Fruit fly (Drosophila melanogaster) whole organism, prepupa: ENCODE results near the gene dpr19.

Source experiments
- Blimp-1 ChIP-seq: fragments of 200-800 bp; sonication (Bioruptor generic); optimal IDR thresholded peaks from 3 replicates; lab custom pipeline; 2017; ENCODE audit warnings: missing biosample characterization, missing genetic modification characterization, mild to moderate bottlenecking, moderate library complexity, missing genetic modification reagents
- CG34406 ChIP-seq: fragments of 200-800 bp; sonication (Bioruptor generic); optimal IDR thresholded peaks from 3 replicates; lab custom pipeline; 2016; ENCODE audit warnings: missing biosample characterization, missing genetic modification characterization
- CG4318 ChIP-seq: fragments of 200-800 bp; sonication (Bioruptor generic); optimal IDR thresholded peaks from 3 replicates; lab custom pipeline; 2017; ENCODE audit warnings: missing biosample characterization, mild to moderate bottlenecking, missing genetic modification characterization
- CG6854 ChIP-seq: fragments of 200-800 bp; sonication (Bioruptor generic); optimal IDR thresholded peaks from 2 replicates; lab custom pipeline; 2017; ENCODE audit warnings: missing biosample characterization, mild to moderate bottlenecking, missing genetic modification characterization
- Ets21C ChIP-seq: fragments of 200-800 bp; sonication (Bioruptor generic); optimal IDR thresholded peaks from 3 replicates; lab custom pipeline; 2016; ENCODE audit warnings: missing biosample characterization, missing genetic modification characterization
- Gug ChIP-seq: fragments of 200-800 bp; sonication (Bioruptor generic); IDR thresholded peaks from 2 replicates; pipeline ENCODE4 v1.3.6; 2022; ENCODE audit warnings: missing biosample characterization, missing genetic modification characterization
- Met ChIP-seq: fragments of 200-800 bp; sonication (Bioruptor generic); optimal IDR thresholded peaks from 3 replicates; lab custom pipeline; 2016; ENCODE audit warnings: missing biosample characterization, missing genetic modification characterization
- dsx ChIP-seq: fragments of 200-800 bp; optimal IDR thresholded peaks from 3 replicates; lab custom pipeline; 2019; ENCODE audit warnings: missing biosample characterization, mild to moderate bottlenecking, missing genetic modification characterization, moderate library complexity; ENCODE audit not compliant: poor library complexity, severe bottlenecking
- vri ChIP-seq: fragments of 200-800 bp; sonication (Bioruptor generic); optimal IDR thresholded peaks from 3 replicates; lab custom pipeline; 2016; ENCODE audit warnings: missing biosample characterization, mild to moderate bottlenecking, missing genetic modification characterization

- TF ChIP-seq Met (GFP tag; lab: Kevin White, UChicago): no peak
- TF ChIP-seq CG6854: no peak
- TF ChIP-seq CG4318: no peak
- no peak for TF ChIP-seq Gug (GFP tag; lab: Robert Waterston, UW)
- TF ChIP-seq Ets21C (GFP tag; lab: Kevin White, UChicago): no peak
- no peak for TF ChIP-seq Blimp-1 (GFP tag; lab: Kevin White, UChicago)
- no peak for TF ChIP-seq CG34406 (GFP tag; lab: Kevin White, UChicago)
- no peak for TF ChIP-seq vri
- no peak for TF ChIP-seq dsx (GFP tag; lab: Kevin White, UChicago)
Observed at dm6 chr2L:10362408-10363067, 13.4 kb upstream of the dpr19 start, which contains the start of the genes Cand1 and pim.
